Fruit fly (Drosophila melanogaster): ENCODE data around the gene CG32107.
A peak's percentile ranks its signal among the peaks of the same experiment; 100 is the strongest.

Gene CG32107

dm6 chr3L:12833354-12833753 is 27.8 kb downstream of the CG32107 start:
- no peak for TF ChIP-seq dmrt93B (GFP tag; optimal IDR thresholded peaks at IDR 0.05)
- TF ChIP-seq fru (GFP tag; optimal IDR thresholded peaks at IDR 0.05): no peak
- no peak for TF ChIP-seq Rel (GFP tag; optimal IDR thresholded peaks at IDR 0.05)
- no peak for TF ChIP-seq Rel (tag; optimal IDR thresholded peaks at IDR 0.05)
- TF ChIP-seq pan (optimal IDR thresholded peaks at IDR 0.05): no peak
- TF ChIP-seq foxo (GFP tag; optimal IDR thresholded peaks at IDR 0.05): no peak
- no peak for TF ChIP-seq br (GFP tag; optimal IDR thresholded peaks at IDR 0.05)
- no peak for TF ChIP-seq Dfd (GFP tag; optimal IDR thresholded peaks at IDR 0.05)
- TF ChIP-seq dl (GFP tag; optimal IDR thresholded peaks at IDR 0.05; ENCODE audit: insufficient read depth in 1 of 2, partially characterized antibody in 2 of 2): no peak
- TF ChIP-seq Hr78 (GFP tag; optimal IDR thresholded peaks at IDR 0.05): no peak

dm6 chr3L:12832355-12832881 is 28.7 kb downstream of the CG32107 start:
- TF ChIP-seq N (GFP tag; optimal IDR thresholded peaks at IDR 0.05) (no peak), foxo (GFP tag; optimal IDR thresholded peaks at IDR 0.05) (no peak), Dif (GFP tag; optimal IDR thresholded peaks at IDR 0.05; ENCODE audit: partially characterized antibody) (peak; percentile 90), CG9705 (GFP tag; optimal IDR thresholded peaks at IDR 0.05) (no peak), fru (GFP tag; optimal IDR thresholded peaks at IDR 0.05) (no peak), ey (GFP tag; optimal IDR thresholded peaks at IDR 0.05) (no peak), CrebA (GFP tag; optimal IDR thresholded peaks at IDR 0.05; ENCODE audit: borderline replicate concordance) (peak; percentile 10), Hr78 (GFP tag; optimal IDR thresholded peaks at IDR 0.05) (no peak), Myc (optimal IDR thresholded peaks at IDR 0.05) (no peak), Mio (GFP tag; optimal IDR thresholded peaks at IDR 0.05) (no peak), dmrt93B (GFP tag; optimal IDR thresholded peaks at IDR 0.05) (no peak), usp (GFP tag; optimal IDR thresholded peaks at IDR 0.05) (no peak), Jra (GFP tag; optimal IDR thresholded peaks at IDR 0.05) (no peak), OdsH (GFP tag; optimal IDR thresholded peaks at IDR 0.05) (peak; percentile 21), Vsx2 (GFP tag; optimal IDR thresholded peaks at IDR 0.05; ENCODE audit: partially characterized antibody) (peak; percentile 59), Abd-B (GFP tag; optimal IDR thresholded peaks at IDR 0.05) (no peak), dsf (GFP tag; optimal IDR thresholded peaks at IDR 0.05; ENCODE audit: borderline replicate concordance) (no peak), sage (GFP tag; optimal IDR thresholded peaks at IDR 0.05) (no peak), Sp1 (GFP tag; optimal IDR thresholded peaks at IDR 0.05) (peak; percentile 22), rgr (GFP tag; optimal IDR thresholded peaks at IDR 0.05) (no peak), lola (GFP tag; optimal IDR thresholded peaks at IDR 0.05) (no peak), woc (GFP tag; optimal IDR thresholded peaks at IDR 0.05) (no peak), dl (GFP tag; optimal IDR thresholded peaks at IDR 0.05; ENCODE audit: insufficient read depth in 1 of 2, partially characterized antibody in 2 of 2) (peak; percentile 71 to 84), GATAd (GFP tag; optimal IDR thresholded peaks at IDR 0.05) (no peak), h (GFP tag; optimal IDR thresholded peaks at IDR 0.05) (peak; percentile 5), jim (GFP tag; optimal IDR thresholded peaks at IDR 0.05) (no peak), sv (GFP tag; optimal IDR thresholded peaks at IDR 0.05) (no peak), CG32264 (GFP tag; optimal IDR thresholded peaks at IDR 0.05) (no peak), HLH106 (tag; optimal IDR thresholded peaks at IDR 0.05) (no peak), psq (GFP tag; optimal IDR thresholded peaks at IDR 0.05) (no peak), Rel (GFP tag; optimal IDR thresholded peaks at IDR 0.05) (no peak), Rel (tag; optimal IDR thresholded peaks at IDR 0.05) (no peak), Hr83 (GFP tag; optimal IDR thresholded peaks at IDR 0.05; ENCODE audit: poor library complexity, severe bottlenecking) (peak; percentile 5), Hnf4 (GFP tag; optimal IDR thresholded peaks at IDR 0.05) (no peak), brk (GFP tag; optimal IDR thresholded peaks at IDR 0.05) (no peak), Dfd (GFP tag; optimal IDR thresholded peaks at IDR 0.05) (no peak), pan (optimal IDR thresholded peaks at IDR 0.05) (no peak), br (GFP tag; optimal IDR thresholded peaks at IDR 0.05) (no peak), tai (GFP tag; optimal IDR thresholded peaks at IDR 0.05) (no peak)

Measured in whole organism, wandering third instar larva.